Fruit fly (Drosophila melanogaster): ENCODE results near the gene Phyhd1.
A peak's percentile ranks its signal among the peaks of the same experiment; 100 is the strongest.

The Phyhd1 gene

DNA sequence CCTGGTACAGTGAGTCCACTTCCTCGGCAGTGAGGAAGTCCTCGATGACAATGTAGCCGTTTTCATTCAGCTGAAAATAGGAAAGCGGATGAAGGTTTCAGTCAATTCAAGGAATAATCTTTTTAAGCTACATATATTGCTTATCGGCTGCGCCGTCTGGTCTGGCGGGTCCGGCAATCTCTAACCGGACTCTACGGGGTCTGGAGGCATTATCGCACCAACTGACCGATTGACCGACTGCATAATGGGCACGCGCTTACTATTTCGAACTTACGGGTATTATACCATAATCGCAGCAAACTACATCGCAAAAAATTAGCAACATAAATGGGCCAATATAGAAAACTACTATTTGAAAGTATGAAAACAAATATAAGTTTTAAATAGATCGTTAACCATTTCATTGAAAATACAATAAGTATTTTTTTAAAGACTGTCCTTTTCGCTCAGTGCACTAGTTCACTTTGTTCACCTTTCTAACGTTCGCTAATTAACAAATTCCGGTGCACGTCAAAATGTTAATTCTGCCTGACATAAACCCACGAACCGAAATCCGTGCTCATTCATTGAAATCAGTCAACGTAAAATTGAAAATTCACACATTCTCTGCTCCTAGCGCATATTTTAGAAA lies 1.7 kb downstream of the Phyhd1 start:
- TF ChIP-seq dsf (GFP tag; optimal IDR thresholded peaks at IDR 0.05; ENCODE audit: borderline replicate concordance) = no peak
- no peak for TF ChIP-seq psq (GFP tag; optimal IDR thresholded peaks at IDR 0.05)
- TF ChIP-seq jim (GFP tag; optimal IDR thresholded peaks at IDR 0.05) = no peak
- TF ChIP-seq rgr (GFP tag; optimal IDR thresholded peaks at IDR 0.05) = no peak

DNA sequence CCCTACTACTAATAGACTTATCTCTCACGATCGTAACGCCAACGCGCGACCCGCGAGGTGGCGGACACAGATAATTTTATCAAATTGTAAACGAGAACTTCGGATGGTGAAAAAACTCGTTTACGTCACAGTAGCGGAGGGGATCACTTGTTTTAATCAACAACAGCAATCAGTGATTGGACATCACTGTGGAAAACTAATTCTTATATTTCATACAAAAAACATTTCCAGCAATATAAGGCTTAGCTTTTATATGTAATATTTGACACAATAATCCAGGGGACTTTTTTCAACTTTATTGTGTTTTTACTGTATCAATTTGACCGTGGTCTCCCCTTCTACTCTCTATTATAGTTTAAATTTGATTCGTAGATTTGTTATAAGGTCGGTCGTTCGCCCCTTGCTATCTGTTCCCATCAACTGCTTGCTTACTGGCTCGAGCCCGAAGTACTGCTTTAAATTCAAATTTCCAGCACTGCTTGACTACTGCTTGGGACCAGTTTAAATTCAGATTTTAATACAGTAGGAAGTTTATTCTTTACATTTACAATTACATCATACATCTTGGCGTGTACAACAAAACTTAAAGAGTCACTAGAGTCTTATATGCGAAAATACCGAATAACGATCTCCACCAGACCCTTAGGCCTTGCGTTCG lies 3.4 kb downstream of the Phyhd1 start, which contains the start of gene CG6465:
Gene CG6465, minus strand, starts transcription at position 7 of the 658 bp plus-strand sequence.
- no peak for TF ChIP-seq brk (GFP tag; optimal IDR thresholded peaks at IDR 0.05)
- no peak for TF ChIP-seq psq (GFP tag; optimal IDR thresholded peaks at IDR 0.05)
- no peak for TF ChIP-seq Hr78 (GFP tag; optimal IDR thresholded peaks at IDR 0.05)
- peak; percentile 44 for TF ChIP-seq N (GFP tag; optimal IDR thresholded peaks at IDR 0.05)
- TF ChIP-seq pan (optimal IDR thresholded peaks at IDR 0.05) = no peak
- peak; percentile 76 for TF ChIP-seq Myc (optimal IDR thresholded peaks at IDR 0.05)
- TF ChIP-seq tai (GFP tag; optimal IDR thresholded peaks at IDR 0.05) = peak; percentile 27
- TF ChIP-seq h (GFP tag; optimal IDR thresholded peaks at IDR 0.05) = no peak
- no peak for TF ChIP-seq fru (GFP tag; optimal IDR thresholded peaks at IDR 0.05)

DNA sequence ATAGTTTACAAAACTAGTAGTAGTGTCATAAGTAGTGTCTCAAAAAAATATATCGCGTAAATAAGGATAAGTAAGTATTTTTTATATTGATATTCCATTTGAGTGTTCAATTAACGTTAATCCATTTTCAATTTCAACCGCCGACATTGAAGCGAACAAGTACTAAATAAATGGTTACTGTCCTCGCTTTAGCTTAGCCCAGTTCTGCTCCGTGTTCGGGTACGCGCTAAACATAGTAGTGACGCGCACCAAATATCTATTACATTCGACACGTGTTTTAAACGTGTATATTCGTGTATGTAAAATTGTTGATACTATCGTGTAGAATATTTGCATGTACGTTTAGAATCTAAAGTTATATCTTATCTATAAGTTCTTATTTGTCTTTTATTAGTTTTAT lies 5.6 kb downstream of the Phyhd1 start:
- TF ChIP-seq foxo (GFP tag; optimal IDR thresholded peaks at IDR 0.05) (peak in 1 of 2 experiments; percentile 42), sv (GFP tag; optimal IDR thresholded peaks at IDR 0.05) (no peak), woc (GFP tag; optimal IDR thresholded peaks at IDR 0.05) (no peak), pan (optimal IDR thresholded peaks at IDR 0.05) (no peak), Myc (optimal IDR thresholded peaks at IDR 0.05) (peak; percentile 72), fru (GFP tag; optimal IDR thresholded peaks at IDR 0.05) (peak; percentile 54), HLH106 (tag; optimal IDR thresholded peaks at IDR 0.05) (no peak), ey (GFP tag; optimal IDR thresholded peaks at IDR 0.05) (no peak), CG32264 (GFP tag; optimal IDR thresholded peaks at IDR 0.05) (no peak), Mio (GFP tag; optimal IDR thresholded peaks at IDR 0.05) (no peak), sage (GFP tag; optimal IDR thresholded peaks at IDR 0.05) (no peak), Hr83 (GFP tag; optimal IDR thresholded peaks at IDR 0.05; ENCODE audit: poor library complexity, severe bottlenecking) (peak; percentile 17), rgr (GFP tag; optimal IDR thresholded peaks at IDR 0.05) (peak; percentile 17), h (GFP tag; optimal IDR thresholded peaks at IDR 0.05) (peak; percentile 47), jim (GFP tag; optimal IDR thresholded peaks at IDR 0.05) (no peak), psq (GFP tag; optimal IDR thresholded peaks at IDR 0.05) (no peak), brk (GFP tag; optimal IDR thresholded peaks at IDR 0.05) (peak; percentile 6), Dfd (GFP tag; optimal IDR thresholded peaks at IDR 0.05) (no peak), Dif (GFP tag; optimal IDR thresholded peaks at IDR 0.05; ENCODE audit: partially characterized antibody) (no peak)

DNA sequence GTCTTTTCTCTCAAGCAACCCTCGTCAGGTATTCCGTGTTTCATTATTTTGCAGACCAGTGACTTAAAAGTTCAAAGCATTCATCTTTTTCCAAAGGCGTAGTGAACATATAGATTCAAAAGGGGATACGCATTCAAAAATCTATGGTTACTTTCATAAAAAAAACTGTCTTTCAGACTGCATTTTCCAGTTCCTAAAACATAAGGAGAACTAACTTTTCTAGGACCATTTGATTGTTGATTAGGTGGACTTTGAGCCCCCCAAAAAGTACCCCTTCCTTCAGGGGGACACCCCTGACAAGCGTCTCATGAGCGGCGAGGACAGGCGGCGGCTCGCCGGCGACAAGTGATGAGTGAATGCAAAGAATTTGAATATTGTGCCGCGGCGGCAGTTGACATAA lies 7.2 kb downstream of the Phyhd1 start:
- TF ChIP-seq fru (GFP tag; optimal IDR thresholded peaks at IDR 0.05) (peak; percentile 11), pan (optimal IDR thresholded peaks at IDR 0.05) (no peak), Jra (GFP tag; optimal IDR thresholded peaks at IDR 0.05) (no peak), Vsx2 (GFP tag; optimal IDR thresholded peaks at IDR 0.05; ENCODE audit: partially characterized antibody) (no peak), CG32264 (GFP tag; optimal IDR thresholded peaks at IDR 0.05) (no peak), OdsH (GFP tag; optimal IDR thresholded peaks at IDR 0.05) (peak; percentile 33), HLH106 (tag; optimal IDR thresholded peaks at IDR 0.05) (peak; percentile 44), dsf (GFP tag; optimal IDR thresholded peaks at IDR 0.05; ENCODE audit: borderline replicate concordance) (no peak), tai (GFP tag; optimal IDR thresholded peaks at IDR 0.05) (no peak), ey (GFP tag; optimal IDR thresholded peaks at IDR 0.05) (peak; percentile 56), br (GFP tag; optimal IDR thresholded peaks at IDR 0.05) (peak; percentile 4), foxo (GFP tag; optimal IDR thresholded peaks at IDR 0.05) (peak in 1 of 2 experiments; percentile 45), dl (GFP tag; optimal IDR thresholded peaks at IDR 0.05; ENCODE audit: insufficient read depth in 1 of 2, partially characterized antibody in 2 of 2) (no peak), woc (GFP tag; optimal IDR thresholded peaks at IDR 0.05) (peak; percentile 6), Hnf4 (GFP tag; optimal IDR thresholded peaks at IDR 0.05) (peak; percentile 6), jim (GFP tag; optimal IDR thresholded peaks at IDR 0.05) (no peak), Sp1 (GFP tag; optimal IDR thresholded peaks at IDR 0.05) (peak; percentile 32), rgr (GFP tag; optimal IDR thresholded peaks at IDR 0.05) (peak; percentile 13), Dfd (GFP tag; optimal IDR thresholded peaks at IDR 0.05) (no peak), h (GFP tag; optimal IDR thresholded peaks at IDR 0.05) (peak; percentile 35), Hr78 (GFP tag; optimal IDR thresholded peaks at IDR 0.05) (no peak)
